Worm (Caenorhabditis elegans): ENCODE measurements around the gene srbc-51.

DNA sequence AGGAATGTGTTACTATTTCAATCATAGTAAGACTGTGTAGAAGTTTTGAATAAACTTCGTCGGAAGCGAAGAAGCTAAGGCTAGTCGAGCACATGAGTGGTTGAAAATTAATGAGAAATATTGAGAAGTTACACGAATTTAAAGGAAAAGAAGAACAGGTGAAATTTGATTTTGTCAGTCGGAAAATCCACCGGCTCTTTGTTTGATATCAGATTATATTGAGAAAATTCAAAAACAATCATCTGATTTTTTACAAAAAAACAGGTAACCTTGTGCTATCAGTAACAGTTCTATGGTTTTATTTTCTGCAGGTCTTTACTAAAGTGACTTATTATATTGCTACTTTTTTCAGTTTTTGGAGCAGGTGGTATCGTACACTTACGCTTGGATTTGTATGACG lies 32.1 kb downstream of the srbc-51 start, which contains the start of gene srh-148:
- no peak for TF ChIP-seq unc-39 (tag; optimal IDR thresholded peaks at IDR 0.05)
- TF ChIP-seq ceh-82 (tag; optimal IDR thresholded peaks at IDR 0.05): no peak
- TF ChIP-seq ZK546.5 (tag; optimal IDR thresholded peaks at IDR 0.05): no peak
- TF ChIP-seq nhr-237 (tag; optimal IDR thresholded peaks at IDR 0.05): no peak
- no peak for TF ChIP-seq F49E8.2 (tag; optimal IDR thresholded peaks at IDR 0.05; ENCODE audit: borderline replicate concordance)
- TF ChIP-seq D1046.2 (GFP tag; IDR thresholded peaks at IDR 0.05): no peak
- no peak for TF ChIP-seq aly-2 (tag; optimal IDR thresholded peaks at IDR 0.05)
- no peak for TF ChIP-seq skn-1 (tag; optimal IDR thresholded peaks at IDR 0.05)
- TF ChIP-seq daf-12 (tag; optimal IDR thresholded peaks at IDR 0.05): no peak
- no peak for TF ChIP-seq ztf-11 (tag; optimal IDR thresholded peaks at IDR 0.05)
- no peak for TF ChIP-seq madf-9 (GFP tag; conservative IDR thresholded peaks at IDR 0.05)

Data from whole organism, L4 larva.